Fruit fly (Drosophila melanogaster) whole organism, embryonic: Measurements from ENCODE around the gene Bsg.

Experiments used
- ATbp ChIP-seq: fragments of 200-800 bp; sonication (Bioruptor generic); optimal IDR thresholded peaks from 2 replicates; lab custom pipeline; 2017; ENCODE audit warnings: missing biosample characterization, mild to moderate bottlenecking, missing genetic modification characterization, missing genetic modification reagents
- Ada2b ChIP-seq: fragments of 200-800 bp; sonication (Bioruptor generic); IDR thresholded peaks from 2 replicates; pipeline ENCODE4 v1.3.6; 2022; ENCODE audit warnings: missing biosample characterization, missing genetic modification characterization
- Awh ChIP-seq: fragments of 200-800 bp; sonication (Bioruptor generic); IDR thresholded peaks from 2 replicates; pipeline ENCODE4, ENCODE4 v1.3.6; 2022; ENCODE audit warnings: missing biosample characterization, missing genetic modification characterization
- B-H2 ChIP-seq: fragments of 200-800 bp; sonication (Bioruptor generic); optimal IDR thresholded peaks from 2 replicates; lab custom pipeline; 2018; ENCODE audit warnings: missing biosample characterization, mild to moderate bottlenecking, missing genetic modification characterization
- BEAF-32 ChIP-seq: fragments of 200-800 bp; sonication (Bioruptor generic); optimal IDR thresholded peaks from 3 replicates; lab custom pipeline; 2017; ENCODE audit warnings: missing biosample characterization, missing genetic modification characterization, mild to moderate bottlenecking, moderate library complexity, missing genetic modification reagents
- CG12942 ChIP-seq: fragments of 200-800 bp; sonication (Bioruptor generic); optimal IDR thresholded peaks from 3 replicates; lab custom pipeline; 2016; ENCODE audit warnings: missing biosample characterization, missing genetic modification characterization
- CG13123 ChIP-seq: fragments of 200-800 bp; sonication (Bioruptor generic); optimal IDR thresholded peaks from 2 replicates; lab custom pipeline; 2016; ENCODE audit warnings: missing biosample characterization, missing genetic modification characterization
- CG13296 ChIP-seq: fragments of 200-800 bp; sonication (Bioruptor generic); optimal IDR thresholded peaks from 3 replicates; lab custom pipeline; 2018; ENCODE audit warnings: missing biosample characterization, mild to moderate bottlenecking, missing genetic modification characterization
- CG14441 ChIP-seq: fragments of 200-800 bp; sonication (Bioruptor generic); IDR thresholded peaks from 2 replicates; pipeline ENCODE4 v1.3.6; 2022; ENCODE audit warnings: missing biosample characterization, missing genetic modification characterization
- CG14667 ChIP-seq: fragments of 200-800 bp; sonication (Bioruptor generic); IDR thresholded peaks from 2 replicates; pipeline ENCODE4 v1.3.6; 2022; ENCODE audit warnings: missing biosample characterization, missing genetic modification characterization
- CG14710 ChIP-seq: fragments of 200-800 bp; sonication (Bioruptor generic); optimal IDR thresholded peaks from 3 replicates; lab custom pipeline; 2019; ENCODE audit warnings: missing biosample characterization, mild to moderate bottlenecking, missing genetic modification characterization, moderate library complexity
- CG15696 ChIP-seq: fragments of 200-800 bp; sonication (Bioruptor generic); optimal IDR thresholded peaks from 2 replicates; lab custom pipeline; 2019; ENCODE audit warnings: missing biosample characterization, mild to moderate bottlenecking, missing genetic modification characterization, moderate library complexity
- CG1603 ChIP-seq: fragments of 200-800 bp; sonication (Bioruptor generic); optimal IDR thresholded peaks from 2 replicates; lab custom pipeline; 2019; ENCODE audit warnings: missing biosample characterization, mild to moderate bottlenecking, missing genetic modification characterization, moderate library complexity
- CG16815 ChIP-seq: fragments of 200-800 bp; sonication (Bioruptor generic); optimal IDR thresholded peaks from 3 replicates; lab custom pipeline; 2017; ENCODE audit warnings: missing biosample characterization, mild to moderate bottlenecking, missing genetic modification characterization
- CG2889 ChIP-seq: fragments of 200-800 bp; sonication (Bioruptor generic); IDR thresholded peaks from 3 replicates; pipeline ENCODE4 v1.3.6; 2022; ENCODE audit warnings: missing biosample characterization, missing genetic modification characterization
- CG30431 ChIP-seq: fragments of 200-800 bp; sonication (Bioruptor generic); optimal IDR thresholded peaks from 2 replicates; lab custom pipeline; 2017; ENCODE audit warnings: missing biosample characterization, missing genetic modification characterization
- CG31224 ChIP-seq: fragments of 200-800 bp; sonication (Bioruptor generic); IDR thresholded peaks from 2 replicates; pipeline ENCODE4 v1.3.6; 2022; ENCODE audit warnings: missing biosample characterization, missing genetic modification characterization
- CG3407 ChIP-seq: fragments of 200-800 bp; sonication (Bioruptor generic); optimal IDR thresholded peaks from 2 replicates; lab custom pipeline; 2018; ENCODE audit warnings: missing biosample characterization, mild to moderate bottlenecking, missing genetic modification characterization
- CG6254 ChIP-seq: fragments of 200-800 bp; sonication (Bioruptor generic); optimal IDR thresholded peaks from 3 replicates; lab custom pipeline; 2017; ENCODE audit warnings: mild to moderate bottlenecking, missing biosample characterization, missing genetic modification reagents, missing genetic modification characterization
- CG7928 ChIP-seq: fragments of 200-800 bp; sonication (Bioruptor generic); optimal IDR thresholded peaks from 2 replicates; lab custom pipeline; 2017; ENCODE audit warnings: missing biosample characterization, mild to moderate bottlenecking, missing genetic modification characterization
- CG8944 ChIP-seq: fragments of 200-800 bp; sonication (Bioruptor generic); optimal IDR thresholded peaks from 3 replicates; lab custom pipeline; 2016; ENCODE audit warnings: missing biosample characterization, missing genetic modification characterization
- CG9797 ChIP-seq: fragments of 200-800 bp; sonication (Bioruptor generic); optimal IDR thresholded peaks from 3 replicates; lab custom pipeline; 2018; ENCODE audit warnings: missing biosample characterization, mild to moderate bottlenecking, missing genetic modification characterization
- CG9876 ChIP-seq: fragments of 200-800 bp; sonication (Bioruptor generic); optimal IDR thresholded peaks from 2 replicates; lab custom pipeline; 2016; ENCODE audit warnings: missing biosample characterization, missing genetic modification characterization
- CG9932 ChIP-seq: fragments of 200-800 bp; sonication (Bioruptor generic); IDR thresholded peaks from 2 replicates; pipeline ENCODE4 v1.3.6; 2022; ENCODE audit warnings: missing biosample characterization, missing genetic modification characterization
- Deaf1 ChIP-seq: fragments of 200-800 bp; optimal IDR thresholded peaks from 3 replicates; lab custom pipeline; 2019; ENCODE audit warnings: missing biosample characterization, mild to moderate bottlenecking, missing genetic modification characterization, moderate library complexity
- Dek ChIP-seq: fragments of 200-800 bp; sonication (Bioruptor generic); optimal IDR thresholded peaks from 3 replicates; lab custom pipeline; 2019; ENCODE audit warnings: missing biosample characterization, mild to moderate bottlenecking, missing genetic modification characterization, moderate library complexity
- Hr51 ChIP-seq, 2 experiments: fragments of 200-800 bp; sonication (Bioruptor generic); optimal IDR thresholded peaks; 2 replicates in 1 of 2; 3 replicates in 1 of 2; lab custom pipeline; 2016 to 2018; ENCODE audit warnings: missing biosample characterization in 2 of 2, missing genetic modification characterization in 2 of 2, mild to moderate bottlenecking in 1 of 2, moderate library complexity in 1 of 2
- Hsf ChIP-seq: fragments of 200-800 bp; sonication (Bioruptor generic); optimal IDR thresholded peaks from 3 replicates; lab custom pipeline; 2016; ENCODE audit warnings: missing biosample characterization, missing genetic modification characterization
- NC2β ChIP-seq: fragments of 200-800 bp; sonication (Bioruptor generic); optimal IDR thresholded peaks from 2 replicates; lab custom pipeline; 2016; ENCODE audit warnings: missing biosample characterization, missing genetic modification characterization
- Nf-YA ChIP-seq: fragments of 200-800 bp; sonication (Bioruptor generic); IDR thresholded peaks from 2 replicates; pipeline ENCODE4 v1.3.6; 2022; ENCODE audit warnings: missing biosample characterization, missing genetic modification characterization
- Tbp ChIP-seq: fragments of >200 bp; optimal IDR thresholded peaks from 2 replicates; lab custom pipeline; 2018; ENCODE audit warnings: missing biosample characterization, missing genetic modification characterization
- aop ChIP-seq: fragments of 200-800 bp; sonication (Bioruptor generic); IDR thresholded peaks from 2 replicates; pipeline ENCODE4 v1.3.6; 2022; ENCODE audit warnings: missing biosample characterization, missing genetic modification characterization
- bowl ChIP-seq: fragments of 200-800 bp; sonication (Bioruptor generic); IDR thresholded peaks from 2 replicates; pipeline ENCODE4 v1.3.6; 2022; ENCODE audit warnings: missing biosample characterization, missing genetic modification characterization
- chif ChIP-seq, 2 experiments: fragments of 200-800 bp; sonication (Bioruptor generic); optimal IDR thresholded peaks; 3 replicates each; lab custom pipeline; 2016; ENCODE audit warnings: missing biosample characterization in 2 of 2, missing genetic modification characterization in 2 of 2
- fru ChIP-seq: fragments of >200 bp; optimal IDR thresholded peaks from 2 replicates; lab custom pipeline; 2017
- ftz-f1 ChIP-seq: fragments of 200-800 bp; sonication (Bioruptor generic); optimal IDR thresholded peaks from 2 replicates; lab custom pipeline; 2016; ENCODE audit warnings: missing biosample characterization, missing genetic modification characterization
- fu2 ChIP-seq: fragments of 200-800 bp; sonication (Bioruptor generic); optimal IDR thresholded peaks from 2 replicates; lab custom pipeline; 2016; ENCODE audit warnings: missing biosample characterization, missing genetic modification characterization
- ind ChIP-seq: fragments of 200-800 bp; sonication (Bioruptor generic); optimal IDR thresholded peaks from 3 replicates; lab custom pipeline; 2016; ENCODE audit warnings: missing biosample characterization, missing genetic modification characterization
- insv ChIP-seq, 2 experiments: fragments of 200-800 bp; sonication (Bioruptor generic); optimal IDR thresholded peaks; 3 replicates each; lab custom pipeline; 2016 to 2018; ENCODE audit warnings: missing biosample characterization in 2 of 2, missing genetic modification characterization in 2 of 2
- ken ChIP-seq: fragments of 200-800 bp; sonication (Bioruptor generic); IDR thresholded peaks from 3 replicates; pipeline ENCODE4 v1.3.6; 2022; ENCODE audit warnings: missing biosample characterization, missing genetic modification characterization
- mam ChIP-seq: fragments of 200-800 bp; sonication (Bioruptor generic); optimal IDR thresholded peaks from 3 replicates; lab custom pipeline; 2016; ENCODE audit warnings: missing biosample characterization, missing genetic modification characterization
- otp ChIP-seq: fragments of 200-800 bp; sonication (Bioruptor generic); IDR thresholded peaks from 3 replicates; pipeline ENCODE4, ENCODE4 v1.3.6; 2022; ENCODE audit warnings: missing biosample characterization, missing genetic modification characterization
- pb ChIP-seq: fragments of 200-800 bp; sonication (Bioruptor generic); optimal IDR thresholded peaks from 3 replicates; lab custom pipeline; 2016; ENCODE audit warnings: missing biosample characterization, missing genetic modification characterization
- sc ChIP-seq, 3 experiments: fragments of >200 bp in 2 of 3; fragments of 200-800 bp in 1 of 3; sonication (Bioruptor generic) in 1 of 3; optimal IDR thresholded peaks; 2 replicates in 2 of 3; 3 replicates in 1 of 3; lab custom pipeline; 2017; ENCODE audit warnings: mild to moderate bottlenecking in 1 of 3, missing biosample characterization in 1 of 3, missing genetic modification characterization in 1 of 3, missing genetic modification reagents in 1 of 3
- tx ChIP-seq: fragments of 200-800 bp; sonication (Bioruptor generic); optimal IDR thresholded peaks from 2 replicates; lab custom pipeline; 2016; ENCODE audit warnings: missing biosample characterization, missing genetic modification characterization
- unc-4 ChIP-seq: fragments of 200-800 bp; sonication (Bioruptor generic); IDR thresholded peaks from 2 replicates; pipeline ENCODE4 v1.3.6; 2022; ENCODE audit warnings: missing biosample characterization, missing genetic modification characterization; ENCODE audit not compliant: partially characterized antibody
- unpg ChIP-seq: fragments of 200-800 bp; sonication (Bioruptor generic); optimal IDR thresholded peaks from 3 replicates; lab custom pipeline; 2018; ENCODE audit warnings: missing biosample characterization, mild to moderate bottlenecking, missing genetic modification characterization, moderate library complexity
- yki ChIP-seq: fragments of >200 bp; optimal IDR thresholded peaks from 3 replicates; lab custom pipeline; 2018
- zen2 ChIP-seq: fragments of 200-800 bp; sonication (Bioruptor generic); IDR thresholded peaks from 3 replicates; pipeline ENCODE4 v1.3.6; 2022; ENCODE audit warnings: missing biosample characterization, missing genetic modification characterization; ENCODE audit not compliant: partially characterized antibody
- zfh1 ChIP-seq: fragments of 200-800 bp; sonication (Bioruptor generic); IDR thresholded peaks from 3 replicates; pipeline ENCODE4 v1.3.6; 2022; ENCODE audit warnings: missing biosample characterization, missing genetic modification characterization

Gene Bsg

DNA sequence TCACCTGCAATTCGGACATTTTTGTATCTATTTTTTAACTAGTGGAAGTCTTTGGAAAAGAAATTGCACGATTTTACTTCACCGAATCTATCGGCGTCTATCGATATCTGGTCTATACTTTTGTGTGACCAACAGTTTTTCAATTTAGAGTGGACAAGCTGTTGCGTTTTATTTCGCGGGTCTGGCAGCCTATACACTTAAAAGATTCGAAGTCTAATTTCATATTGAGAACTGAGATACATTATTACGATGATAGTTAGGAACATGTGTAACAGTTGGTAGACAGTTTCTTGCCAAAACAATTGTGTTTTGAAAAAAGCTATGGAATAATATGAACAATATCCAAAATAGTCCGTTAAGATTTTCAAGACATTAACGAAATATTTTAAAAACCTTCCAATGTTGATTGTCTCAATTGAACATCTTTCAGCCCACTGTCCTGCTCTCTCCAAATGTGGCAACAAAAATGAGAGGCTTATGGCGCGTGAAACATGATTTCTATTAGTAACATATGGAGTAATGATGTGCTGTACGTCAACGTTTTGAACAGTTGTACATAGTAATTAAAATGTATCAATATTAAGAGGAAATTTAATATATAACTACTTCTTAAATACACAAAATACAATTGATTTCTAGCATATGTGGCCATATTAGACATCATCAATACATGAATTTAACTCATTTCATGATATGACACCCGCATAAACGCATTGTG, 79.2 kb downstream of the Bsg start, which contains the start of gene Acbp1 (continued):
- TF ChIP-seq CG9876 (GFP tag; lab: Kevin White, UChicago) (peak; percentile 96), CG3407 (GFP tag; lab: Kevin White, UChicago) (peak; percentile 91), Awh (GFP tag; lab: Robert Waterston, UW) (peak; percentile 86), Dek (peak; percentile 94), yki (lab: Kevin White, UChicago) (peak; percentile 65), CG16815 (peak; percentile 86), CG14667 (GFP tag; lab: Robert Waterston, UW) (peak; percentile 80), ken (GFP tag; lab: Robert Waterston, UW) (peak; percentile 90), B-H2 (peak; percentile 97), aop (GFP tag; lab: Robert Waterston, UW) (peak; percentile 75), CG14441 (peak; percentile 89), Hr51 (GFP tag; optimal IDR thresholded peaks at IDR 0.05; lab: Kevin White, UChicago) (peak; percentile 91 to 99), CG15696 (tag; lab: Kevin White, UChicago) (peak; percentile 96), tx (GFP tag; lab: Kevin White, UChicago) (peak; percentile 97), CG13123 (peak; percentile 89), chif (GFP tag; optimal IDR thresholded peaks at IDR 0.05; lab: Kevin White, UChicago) (peak; percentile 91 to 95), ind (peak; percentile 92), Tbp (GFP tag; lab: Kevin White, UChicago) (no peak), bowl (GFP tag; lab: Robert Waterston, UW) (peak; percentile 70), Ada2b (peak; percentile 88), CG14710 (tag; lab: Kevin White, UChicago) (peak; percentile 98), Hsf (GFP tag; lab: Kevin White, UChicago) (peak; percentile 95), CG9797 (peak; percentile 89), CG9932 (GFP tag; lab: Robert Waterston, UW) (peak; percentile 96), zen2 (GFP tag; lab: Robert Waterston, UW) (peak; percentile 74; the same call in 2 of the 3 replicates), CG13296 (GFP tag; lab: Kevin White, UChicago) (peak; percentile 99), fu2 (GFP tag; lab: Kevin White, UChicago) (peak; percentile 96), otp (GFP tag; lab: Robert Waterston, UW) (peak; percentile 85), NC2β (peak; percentile 93), CG7928 (GFP tag; lab: Kevin White, UChicago) (peak; percentile 73), CG30431 (peak; percentile 84), unc-4 (peak; percentile 89), ATbp (GFP tag; lab: Kevin White, UChicago) (peak; percentile 95), CG1603 (peak; percentile 95), pb (GFP tag; lab: Kevin White, UChicago) (peak; percentile 90), CG31224 (GFP tag; lab: Robert Waterston, UW) (peak; percentile 85), CG8944 (GFP tag; lab: Kevin White, UChicago) (peak; percentile 95), BEAF-32 (peak; percentile 85), CG6254 (GFP tag; lab: Kevin White, UChicago) (peak; percentile 94), zfh1 (GFP tag; lab: Robert Waterston, UW) (peak; percentile 91), CG2889 (GFP tag; lab: Robert Waterston, UW) (peak; percentile 87; the same call in 2 of the 3 replicates), Nf-YA (peak; percentile 81), mam (peak; percentile 98), sc (optimal IDR thresholded peaks at IDR 0.05; lab: Kevin White, UChicago) (no peak), sc (GFP tag; optimal IDR thresholded peaks at IDR 0.05; lab: Kevin White, UChicago) (peak; percentile 91), unpg (GFP tag; lab: Kevin White, UChicago) (peak; percentile 99), ftz-f1 (GFP tag; lab: Kevin White, UChicago) (peak; percentile 32), Deaf1 (tag; lab: Kevin White, UChicago) (peak; percentile 89), fru (lab: Kevin White, UChicago) (no peak), insv (GFP tag; optimal IDR thresholded peaks at IDR 0.05; lab: Kevin White, UChicago) (peak in 1 of 2 experiments; percentile 86), CG12942 (peak; percentile 82)
